Worm (Caenorhabditis elegans): ENCODE data around the gene W06G6.11.
A peak's percentile ranks its signal among the peaks of the same experiment; 100 is the strongest.

DNA sequence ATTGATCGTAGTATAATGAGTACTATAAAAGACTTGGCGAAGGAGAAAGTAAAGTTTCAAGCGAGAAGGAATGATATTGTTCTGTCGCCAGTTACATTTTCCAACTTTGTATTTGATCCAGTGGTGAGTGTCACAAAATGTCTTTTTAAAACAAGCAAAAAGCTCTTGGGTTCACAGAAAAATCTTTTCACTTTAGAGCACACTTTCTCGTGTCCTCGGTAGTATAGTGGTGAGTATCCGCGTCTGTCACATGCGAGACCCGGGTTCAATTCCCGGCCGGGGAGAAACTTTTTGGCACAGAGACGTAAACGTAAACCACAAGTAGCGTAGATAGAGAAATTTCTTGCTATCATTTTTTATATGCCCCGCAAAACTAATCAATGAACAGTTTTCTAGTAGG is 8.7 kb downstream of the W06G6.11 start:
- TF ChIP-seq snpc-4 (GFP tag; optimal IDR thresholded peaks at IDR 0.05): peak; percentile 63
- TF ChIP-seq snpc-4 (tag; optimal IDR thresholded peaks at IDR 0.05): peak in 2 of 4 experiments; percentile 18 to 83
- TF ChIP-seq mcd-1 (GFP tag; IDR thresholded peaks at IDR 0.05): 0 out of 2 replicates have a peak, but pooled peaks have one; percentile 15
- TF ChIP-seq ceh-58 (GFP tag; IDR thresholded peaks at IDR 0.05): no peak
- TF ChIP-seq T07F8.4 (tag; optimal IDR thresholded peaks at IDR 0.05): no peak
